Worm (Caenorhabditis elegans): Measurements from ENCODE around the gene ZK792.7.

DNA sequence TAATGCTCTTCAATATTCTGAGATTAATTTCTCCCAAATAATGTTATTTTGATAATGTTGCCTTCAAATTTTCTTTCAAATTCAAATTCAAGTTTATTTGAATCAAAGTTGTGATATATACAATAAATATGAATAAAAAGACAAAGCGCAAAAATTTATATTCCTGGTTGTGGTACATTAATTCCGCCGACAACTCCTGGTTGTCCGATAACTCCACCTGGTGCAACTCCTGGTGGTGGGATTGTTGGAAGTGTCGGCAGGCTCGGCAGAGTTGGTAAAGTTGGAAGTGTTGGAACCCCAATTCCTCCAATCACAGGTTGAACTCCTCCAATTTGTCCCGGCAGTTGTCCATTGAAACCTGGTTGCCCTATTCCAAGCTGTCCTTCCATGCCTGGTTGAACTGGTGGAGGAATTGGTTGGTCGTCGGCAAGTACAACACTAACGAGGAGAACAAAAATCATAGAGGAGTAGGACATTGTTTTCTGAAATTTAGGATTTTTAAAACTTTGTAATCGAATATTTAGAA, 43.9 kb downstream of the ZK792.7 start, which contains the start of gene K01A6.7:
- TF ChIP-seq ama-1 (optimal IDR thresholded peaks at IDR 0.05) (no peak), nhr-11 (tag; optimal IDR thresholded peaks at IDR 0.05) (no peak), gmeb-1 (tag; optimal IDR thresholded peaks at IDR 0.05) (no peak), nhr-12 (tag; optimal IDR thresholded peaks at IDR 0.05) (no peak), nhr-25 (tag; optimal IDR thresholded peaks at IDR 0.05) (no peak), nhr-6 (tag; optimal IDR thresholded peaks at IDR 0.05) (no peak), skn-1 (tag; optimal IDR thresholded peaks at IDR 0.05) (no peak), nhr-129 (tag; optimal IDR thresholded peaks at IDR 0.05) (no peak), elt-3 (tag; optimal IDR thresholded peaks at IDR 0.05) (no peak), lin-13 (GFP tag; optimal IDR thresholded peaks at IDR 0.05) (no peak), ztf-11 (tag; optimal IDR thresholded peaks at IDR 0.05) (no peak), egl-27 (tag; optimal IDR thresholded peaks at IDR 0.05) (no peak), unc-39 (tag; optimal IDR thresholded peaks at IDR 0.05) (no peak)
